Worm (Caenorhabditis elegans) whole organism, L1 larva: ENCODE measurements around the gene ptr-1.
A peak's percentile ranks its signal among the peaks of the same experiment; 100 is the strongest.

Experiments used
- C04F5.9 ChIP-seq: sonication (generic microtip); optimal IDR thresholded peaks from 2 replicates; lab custom pipeline; 2016; ENCODE audit warnings: missing genetic modification characterization, missing compliant biosample characterization
- C34B4.2 ChIP-seq: sonication (generic microtip); optimal IDR thresholded peaks from 2 replicates; lab custom pipeline; 2017; ENCODE audit warnings: mild to moderate bottlenecking, missing genetic modification characterization, missing compliant biosample characterization
- Y116A8C.19 ChIP-seq: sonication (generic microtip); optimal IDR thresholded peaks from 2 replicates; lab custom pipeline; 2016; ENCODE audit warnings: missing compliant biosample characterization, missing genetic modification characterization, borderline replicate concordance
- ama-1 ChIP-seq: fragments of 150-350 bp; optimal IDR thresholded peaks from 2 replicates; lab custom pipeline; 2014
- blmp-1 ChIP-seq: fragments of 150-350 bp; optimal IDR thresholded peaks from 2 replicates; lab custom pipeline; 2014; ENCODE audit warnings: missing biosample characterization, missing genetic modification characterization
- ceh-63 ChIP-seq: fragments of 200-800 bp; sonication (Bioruptor generic); optimal IDR thresholded peaks from 2 replicates; lab custom pipeline; 2018; ENCODE audit warnings: mild to moderate bottlenecking, missing genetic modification characterization, missing compliant biosample characterization
- ceh-88 ChIP-seq: fragments of 200-800 bp; sonication (Bioruptor generic); IDR thresholded peaks from 2 replicates; pipeline ENCODE4 v1.3.6; 2022; ENCODE audit warnings: missing genetic modification characterization, missing compliant biosample characterization
- ceh-90 ChIP-seq: sonication (generic microtip); optimal IDR thresholded peaks from 2 replicates; lab custom pipeline; 2016; ENCODE audit warnings: missing genetic modification characterization, missing compliant biosample characterization
- dpl-1 ChIP-seq, 3 experiments: fragments of 150-350 bp in 2 of 3; sonication (generic microtip) in 1 of 3; optimal IDR thresholded peaks; 2 replicates each; lab custom pipeline; 2014 to 2017; ENCODE audit warnings: missing biosample characterization in 3 of 3, missing genetic modification characterization in 3 of 3, missing genetic modification reagents in 3 of 3
- dsc-1 ChIP-seq: sonication (generic microtip); optimal IDR thresholded peaks from 2 replicates; lab custom pipeline; 2016; ENCODE audit warnings: mild to moderate bottlenecking, missing genetic modification characterization, missing compliant biosample characterization
- efl-1 ChIP-seq, 4 experiments: fragments of 150-350 bp; optimal IDR thresholded peaks in 3 of 4; peaks in 1 of 4; 1 replicate in 1 of 4; 2 replicates in 3 of 4; lab custom pipeline; 2014; ENCODE audit warnings: missing biosample characterization in 2 of 4, missing genetic modification characterization in 2 of 4, missing genetic modification reagents in 2 of 4
- egl-13 ChIP-seq: sonication (generic microtip); optimal IDR thresholded peaks from 2 replicates; lab custom pipeline; 2016; ENCODE audit warnings: missing genotype, missing genetic modification reagents, missing genetic modification characterization, missing compliant biosample characterization
- egl-27 ChIP-seq, 2 experiments: fragments of 150-350 bp in 1 of 2; sonication (generic microtip); optimal IDR thresholded peaks; 3 replicates each; lab custom pipeline; 2017 to 2018; ENCODE audit warnings: missing biosample characterization in 2 of 2, missing genetic modification characterization in 2 of 2, missing genetic modification reagents in 2 of 2
- fkh-8 ChIP-seq: sonication (generic microtip); optimal IDR thresholded peaks from 2 replicates; lab custom pipeline; 2016; ENCODE audit warnings: mild to moderate bottlenecking, missing genetic modification characterization, missing compliant biosample characterization
- grh-1 ChIP-seq: fragments of 200-800 bp; sonication (Bioruptor generic); IDR thresholded peaks from 2 replicates; pipeline ENCODE4 v1.3.6; 2022; ENCODE audit warnings: missing genetic modification reagents, missing genetic modification characterization, missing compliant biosample characterization
- hlh-4 ChIP-seq: sonication (generic microtip); optimal IDR thresholded peaks from 2 replicates; lab custom pipeline; 2016; ENCODE audit warnings: mild to moderate bottlenecking, missing genetic modification characterization, missing compliant biosample characterization
- irx-1 ChIP-seq: sonication (generic microtip); optimal IDR thresholded peaks from 2 replicates; lab custom pipeline; 2016; ENCODE audit warnings: missing genetic modification characterization, missing compliant biosample characterization
- isw-1 ChIP-seq: fragments of 200-800 bp; sonication (Bioruptor generic); IDR thresholded peaks from 2 replicates; pipeline ENCODE4 v1.3.6; 2022; ENCODE audit warnings: missing genetic modification characterization, missing compliant biosample characterization
- jun-1 ChIP-seq: fragments of 150-350 bp; optimal IDR thresholded peaks from 2 replicates; lab custom pipeline; 2014; ENCODE audit warnings: missing biosample characterization, missing genetic modification reagents, missing genetic modification characterization
- lin-14 ChIP-seq: fragments of 200-800 bp; sonication (Bioruptor generic); optimal IDR thresholded peaks from 2 replicates; lab custom pipeline; 2018; ENCODE audit warnings: mild to moderate bottlenecking, missing genetic modification characterization, moderate library complexity, missing compliant biosample characterization
- lin-35 ChIP-seq, 2 experiments: fragments of 150-350 bp; optimal IDR thresholded peaks; 2 replicates each; lab custom pipeline; 2014; ENCODE audit warnings: missing biosample characterization in 2 of 2, missing genetic modification characterization in 2 of 2, missing genetic modification reagents in 2 of 2
- lin-39 ChIP-seq: fragments of 150-350 bp; optimal IDR thresholded peaks from 2 replicates; lab custom pipeline; 2014; ENCODE audit warnings: missing biosample characterization, missing genetic modification reagents, missing genetic modification characterization
- lsy-2 ChIP-seq, 2 experiments: fragments of 150-350 bp; optimal IDR thresholded peaks; 2 replicates each; lab custom pipeline; 2014; ENCODE audit warnings: missing biosample characterization in 2 of 2, missing genetic modification characterization in 2 of 2
- mdl-1 ChIP-seq, 2 experiments: fragments of 150-350 bp; optimal IDR thresholded peaks; 2 replicates each; lab custom pipeline; 2014 to 2017; ENCODE audit warnings: missing biosample characterization in 2 of 2, missing genetic modification characterization in 2 of 2, inconsistent platforms in 1 of 2
- mep-1 ChIP-seq: fragments of 150-350 bp; optimal IDR thresholded peaks from 2 replicates; lab custom pipeline; 2014; ENCODE audit warnings: missing biosample characterization, missing genetic modification characterization
- nhr-11 ChIP-seq: fragments of 150-350 bp; optimal IDR thresholded peaks from 2 replicates; lab custom pipeline; 2014; ENCODE audit warnings: missing biosample characterization, missing genetic modification characterization
- nhr-12 ChIP-seq: sonication (generic microtip); optimal IDR thresholded peaks from 2 replicates; lab custom pipeline; 2017; ENCODE audit warnings: missing biosample characterization, missing genetic modification characterization
- nhr-237 ChIP-seq: fragments of 150-350 bp; optimal IDR thresholded peaks from 2 replicates; lab custom pipeline; 2014; ENCODE audit warnings: missing biosample characterization, missing genetic modification characterization
- nhr-28 ChIP-seq: fragments of 150-350 bp; optimal IDR thresholded peaks from 2 replicates; lab custom pipeline; 2014; ENCODE audit warnings: missing biosample characterization, missing genetic modification characterization
- nhr-47 ChIP-seq: sonication (generic microtip); optimal IDR thresholded peaks from 2 replicates; lab custom pipeline; 2016; ENCODE audit warnings: mild to moderate bottlenecking, missing genetic modification characterization, moderate library complexity, missing compliant biosample characterization
- nhr-76 ChIP-seq: sonication (generic microtip); optimal IDR thresholded peaks from 2 replicates; lab custom pipeline; 2017; ENCODE audit warnings: missing biosample characterization, missing genetic modification characterization
- nhr-77 ChIP-seq: fragments of 150-350 bp; optimal IDR thresholded peaks from 2 replicates; lab custom pipeline; 2014; ENCODE audit warnings: missing biosample characterization, missing genetic modification characterization
- pag-3 ChIP-seq: sonication (generic microtip); optimal IDR thresholded peaks from 2 replicates; lab custom pipeline; 2017; ENCODE audit warnings: missing genetic modification characterization, mild to moderate bottlenecking, missing compliant biosample characterization, antibody characterized with exemption, borderline replicate concordance; ENCODE audit not compliant: insufficient read depth
- pqm-1 ChIP-seq: sonication (generic microtip); optimal IDR thresholded peaks from 3 replicates; lab custom pipeline; 2017; ENCODE audit warnings: missing biosample characterization, missing genetic modification characterization
- rnt-1 ChIP-seq: sonication (generic microtip); optimal IDR thresholded peaks from 2 replicates; lab custom pipeline; 2016; ENCODE audit warnings: mild to moderate bottlenecking, missing genetic modification characterization, moderate library complexity, missing compliant biosample characterization
- skn-1 ChIP-seq: fragments of 150-350 bp; optimal IDR thresholded peaks from 2 replicates; lab custom pipeline; 2014; ENCODE audit warnings: missing biosample characterization, missing genetic modification characterization
- snpc-4 ChIP-seq: fragments of 150-350 bp; optimal IDR thresholded peaks from 2 replicates; lab custom pipeline; 2014; ENCODE audit warnings: missing biosample characterization, missing genetic modification characterization
- snu-23 ChIP-seq: sonication (generic microtip); optimal IDR thresholded peaks from 2 replicates; lab custom pipeline; 2016; ENCODE audit warnings: missing genetic modification characterization, missing compliant biosample characterization
- sox-4 ChIP-seq: sonication (generic microtip); optimal IDR thresholded peaks from 2 replicates; lab custom pipeline; 2016; ENCODE audit warnings: missing genetic modification characterization, missing compliant biosample characterization
- swsn-7 ChIP-seq: sonication (generic microtip); optimal IDR thresholded peaks from 2 replicates; lab custom pipeline; 2016; ENCODE audit warnings: missing genetic modification characterization, missing compliant biosample characterization
- tbx-2 ChIP-seq: sonication (generic microtip); optimal IDR thresholded peaks from 2 replicates; lab custom pipeline; 2016; ENCODE audit warnings: missing genetic modification characterization, missing compliant biosample characterization
- tlp-1 ChIP-seq: fragments of 150-350 bp; optimal IDR thresholded peaks from 2 replicates; lab custom pipeline; 2014; ENCODE audit warnings: missing biosample characterization, missing genetic modification characterization
- unc-30 ChIP-seq: sonication (generic microtip); optimal IDR thresholded peaks from 2 replicates; lab custom pipeline; 2017; ENCODE audit warnings: missing biosample characterization, missing genetic modification characterization
- unc-98 ChIP-seq: fragments of 200-800 bp; sonication (Bioruptor generic); IDR thresholded peaks from 2 replicates; pipeline ENCODE4 v1.3.6; 2022; ENCODE audit warnings: missing genetic modification characterization, missing compliant biosample characterization
- xbp-1 ChIP-seq: sonication (generic microtip); optimal IDR thresholded peaks from 2 replicates; lab custom pipeline; 2016; ENCODE audit warnings: missing genetic modification characterization, missing compliant biosample characterization
- zip-4 ChIP-seq: fragments of 200-800 bp; sonication (Bioruptor generic); optimal IDR thresholded peaks from 2 replicates; lab custom pipeline; 2018; ENCODE audit warnings: mild to moderate bottlenecking, missing genetic modification characterization, moderate library complexity, missing compliant biosample characterization
- ztf-11 ChIP-seq, 2 experiments: sonication (generic microtip); optimal IDR thresholded peaks; 2 replicates each; lab custom pipeline; 2016 to 2017; ENCODE audit warnings: missing genetic modification characterization in 2 of 2, missing biosample characterization in 1 of 2, missing compliant biosample characterization in 1 of 2
- ztf-4 ChIP-seq: fragments of 150-350 bp; optimal IDR thresholded peaks from 2 replicates; lab custom pipeline; 2014; ENCODE audit warnings: missing biosample characterization, missing genetic modification characterization

The ptr-1 gene

DNA sequence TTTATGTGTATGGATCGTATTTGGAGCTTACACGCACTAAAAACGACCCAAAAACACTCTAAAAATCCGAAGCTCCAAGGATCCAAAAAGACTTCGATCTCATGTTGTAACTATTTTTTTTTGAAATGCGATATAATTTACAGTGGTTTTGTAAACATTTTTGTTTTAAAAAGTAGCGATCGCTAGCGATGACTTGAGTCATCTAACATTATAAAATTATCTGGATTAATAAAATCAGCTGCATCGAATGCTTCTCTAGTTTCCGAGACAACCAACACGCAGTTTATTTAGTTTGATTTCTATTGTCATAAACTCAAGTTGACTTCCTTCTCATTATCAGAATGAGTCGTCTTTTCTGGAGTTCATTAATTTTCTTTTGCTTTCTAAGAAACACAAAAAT lies 49.5 kb downstream of the ptr-1 start, which contains the start of gene F21C10.1:
Gene F21C10.1, plus strand, starts transcription at position 301 of the 400 bp plus-strand sequence.
- TF ChIP-seq jun-1 (tag; lab: Kevin White, UChicago), result no peak
- no peak for TF ChIP-seq lin-39 (tag; lab: Kevin White, UChicago)
- TF ChIP-seq Y116A8C.19 (tag; lab: Kevin White, UChicago), result no peak
- no peak for TF ChIP-seq fkh-8 (tag; lab: Kevin White, UChicago)
- TF ChIP-seq rnt-1 (tag; lab: Kevin White, UChicago), result no peak
- no peak for TF ChIP-seq snu-23
- TF ChIP-seq nhr-28, result no peak
- TF ChIP-seq ama-1 (lab: Kevin White, UChicago), result no peak
- TF ChIP-seq nhr-12, result no peak
- no peak for TF ChIP-seq grh-1 (GFP tag; lab: Robert Waterston, UW)
- no peak for TF ChIP-seq nhr-77
- no peak for TF ChIP-seq nhr-47 (tag; lab: Kevin White, UChicago)
- TF ChIP-seq nhr-237 (tag; lab: Kevin White, UChicago), result no peak
- no peak for TF ChIP-seq C34B4.2 (tag; lab: Kevin White, UChicago)
- no peak for TF ChIP-seq tlp-1 (tag; lab: Kevin White, UChicago)
- TF ChIP-seq tbx-2 (tag; lab: Kevin White, UChicago), result no peak
- TF ChIP-seq, all 84 proteins: peak for 0

ce11 chrV:9130766-9131165 lies 50.8 kb downstream of the ptr-1 start, which contains the start of gene F21C10.19:
Gene F21C10.19 (plus strand): TSS chrV:9131066.
- TF ChIP-seq tlp-1 (tag; lab: Kevin White, UChicago), result no peak
- no peak for TF ChIP-seq ceh-90
- TF ChIP-seq isw-1 (GFP tag; lab: Robert Waterston, UW), result no peak
- no peak for TF ChIP-seq blmp-1 (tag; lab: Kevin White, UChicago)
- no peak for TF ChIP-seq efl-1 (optimal IDR thresholded peaks at IDR 0.05; lab: Kevin White, UChicago)
- peak in 1 of 2 experiments; percentile 60 for TF ChIP-seq efl-1 (GFP tag; optimal IDR thresholded peaks at IDR 0.05 in 1 of 2; lab: Kevin White, UChicago)

- peak; percentile 76 for TF ChIP-seq egl-13 (tag; lab: Kevin White, UChicago)
- peak; percentile 25; the same call in 1 of the 2 replicates for TF ChIP-seq isw-1 (GFP tag; lab: Robert Waterston, UW)
- peak; percentile 65 for TF ChIP-seq swsn-7 (tag; lab: Kevin White, UChicago)
- no peak for TF ChIP-seq zip-4
- TF ChIP-seq unc-30 (tag; lab: Kevin White, UChicago), result no peak
- peak; percentile 42 for TF ChIP-seq mep-1 (tag; lab: Kevin White, UChicago)
- TF ChIP-seq pqm-1 (tag; lab: Kevin White, UChicago), result no peak
- no peak for TF ChIP-seq ceh-88 (GFP tag; lab: Robert Waterston, UW)
- TF ChIP-seq snu-23, result peak; percentile 54
- peak; percentile 35 for TF ChIP-seq pag-3 (tag; lab: Kevin White, UChicago)
- no peak for TF ChIP-seq ztf-11 (tag; optimal IDR thresholded peaks at IDR 0.05; lab: Kevin White, UChicago)
- TF ChIP-seq dsc-1 (tag; lab: Kevin White, UChicago), result peak; percentile 84
- no peak for TF ChIP-seq nhr-76 (tag; lab: Kevin White, UChicago)
- no peak for TF ChIP-seq ama-1 (lab: Kevin White, UChicago)
- TF ChIP-seq ztf-4 (tag; lab: Kevin White, UChicago), result peak; percentile 38
- TF ChIP-seq nhr-47 (tag; lab: Kevin White, UChicago), result peak; percentile 87
- no peak for TF ChIP-seq ceh-63 (GFP tag; lab: Kevin White, UChicago)
- TF ChIP-seq nhr-77, result peak; percentile 50
- peak; percentile 64 for TF ChIP-seq xbp-1 (tag; lab: Kevin White, UChicago)
- peak; percentile 93 for TF ChIP-seq lin-14 (GFP tag; lab: Kevin White, UChicago)
- peak in 1 of 2 experiments; percentile 61 for TF ChIP-seq lsy-2 (tag; optimal IDR thresholded peaks at IDR 0.05; lab: Kevin White, UChicago)
- no peak for TF ChIP-seq egl-27 (tag; optimal IDR thresholded peaks at IDR 0.05; lab: Kevin White, UChicago)
- peak; percentile 22 for TF ChIP-seq snpc-4 (tag; lab: Kevin White, UChicago)
- TF ChIP-seq C04F5.9, result no peak
- peak in 1 of 2 experiments; percentile 35 for TF ChIP-seq mdl-1 (tag; optimal IDR thresholded peaks at IDR 0.05; lab: Kevin White, UChicago)
- peak; percentile 77 for TF ChIP-seq sox-4
- TF ChIP-seq irx-1 (tag; lab: Kevin White, UChicago), result peak; percentile 24
- TF ChIP-seq rnt-1 (tag; lab: Kevin White, UChicago), result peak; percentile 55
- peak; percentile 24 for TF ChIP-seq hlh-4 (tag; lab: Kevin White, UChicago)
- TF ChIP-seq nhr-11 (tag; lab: Kevin White, UChicago), result peak; percentile 78
- TF ChIP-seq jun-1 (tag; lab: Kevin White, UChicago), result peak; percentile 40
- TF ChIP-seq skn-1 (tag; lab: Kevin White, UChicago), result peak; percentile 11
- TF ChIP-seq fkh-8 (tag; lab: Kevin White, UChicago), result peak; percentile 99
- TF ChIP-seq dpl-1 (GFP tag; optimal IDR thresholded peaks at IDR 0.05; lab: Kevin White, UChicago), result peak in 1 of 3 experiments; percentile 41
- peak in 1 of 2 experiments; percentile 42 for TF ChIP-seq lin-35 (GFP tag; optimal IDR thresholded peaks at IDR 0.05; lab: Kevin White, UChicago)
- TF ChIP-seq unc-98 (GFP tag; lab: Robert Waterston, UW), result no peak
These were observed 53.0 kb downstream of the ptr-1 start for ce11 chrV:9128562-9128961.
